Worm (Caenorhabditis elegans) whole organism, young adult: Measurements from ENCODE around the gene sri-1.

Source experiments
- B0261.1 ChIP-seq: sonication (generic microtip); optimal IDR thresholded peaks from 2 replicates; lab custom pipeline; 2016; ENCODE audit warnings: mild to moderate bottlenecking, missing genetic modification characterization, moderate library complexity, missing compliant biosample characterization
- F33H1.4 ChIP-seq: fragments of 200-800 bp; sonication (Bioruptor generic); IDR thresholded peaks from 2 replicates; pipeline ENCODE4 v1.3.6; 2022; ENCODE audit warnings: missing genetic modification reagents, missing genetic modification characterization, missing compliant biosample characterization
- F52B5.7 ChIP-seq: sonication (generic microtip); optimal IDR thresholded peaks from 2 replicates; lab custom pipeline; 2016; ENCODE audit warnings: mild to moderate bottlenecking, missing genetic modification characterization, missing compliant biosample characterization
- K12H6.12 ChIP-seq: fragments of 200-800 bp; sonication (Bioruptor generic); optimal IDR thresholded peaks from 2 replicates; lab custom pipeline; 2018; ENCODE audit warnings: mild to moderate bottlenecking, missing genetic modification characterization, missing compliant biosample characterization
- Y53G8AR.9 ChIP-seq: fragments of 200-800 bp; sonication (Bioruptor generic); conservative IDR thresholded peaks from 2 replicates; pipeline ENCODE4 v1.3.6; 2022; ENCODE audit warnings: missing genetic modification reagents, missing genetic modification characterization, missing compliant biosample characterization
- Y67H2A.10 ChIP-seq: fragments of 200-800 bp; sonication (Bioruptor generic); conservative IDR thresholded peaks from 2 replicates; pipeline ENCODE4 v1.3.6; 2022; ENCODE audit warnings: missing genetic modification reagents, missing genetic modification characterization, missing compliant biosample characterization
- Y79H2A.3 ChIP-seq: fragments of 200-800 bp; sonication (Bioruptor generic); conservative IDR thresholded peaks from 2 replicates; pipeline ENCODE4 v1.3.6; 2022; ENCODE audit warnings: missing genetic modification reagents, missing genetic modification characterization, missing compliant biosample characterization
- ZK185.1 ChIP-seq: sonication (generic microtip); optimal IDR thresholded peaks from 2 replicates; lab custom pipeline; 2016; ENCODE audit warnings: mild to moderate bottlenecking, missing genetic modification characterization, missing compliant biosample characterization; ENCODE audit not compliant: poor library complexity, severe bottlenecking
- akir-1 ChIP-seq: fragments of 200-800 bp; sonication (Bioruptor generic); optimal IDR thresholded peaks from 2 replicates; lab custom pipeline; 2018; ENCODE audit warnings: mild to moderate bottlenecking, missing genetic modification characterization, moderate library complexity, missing compliant biosample characterization
- attf-3 ChIP-seq: fragments of 200-800 bp; sonication (Bioruptor generic); conservative IDR thresholded peaks from 2 replicates; pipeline ENCODE4 v1.3.6; 2022; ENCODE audit warnings: missing genetic modification reagents, missing genetic modification characterization, missing compliant biosample characterization
- attf-6 ChIP-seq: fragments of 200-800 bp; sonication (Bioruptor generic); IDR thresholded peaks from 2 replicates; pipeline ENCODE4 v1.3.6; 2022; ENCODE audit warnings: missing genetic modification reagents, missing genetic modification characterization, missing compliant biosample characterization
- bed-2 ChIP-seq: fragments of 200-800 bp; sonication (Bioruptor generic); IDR thresholded peaks from 2 replicates; pipeline ENCODE4 v1.3.6; 2022; ENCODE audit warnings: missing genetic modification reagents, missing genetic modification characterization, missing compliant biosample characterization
- dpff-1 ChIP-seq: sonication (generic microtip); optimal IDR thresholded peaks from 2 replicates; lab custom pipeline; 2017; ENCODE audit warnings: mild to moderate bottlenecking, missing genetic modification characterization, missing compliant biosample characterization
- efl-1 ChIP-seq: fragments of 150-350 bp; optimal IDR thresholded peaks from 2 replicates; lab custom pipeline; 2014; ENCODE audit warnings: missing biosample characterization, missing genetic modification reagents, missing genetic modification characterization
- gei-17 ChIP-seq: fragments of 200-800 bp; sonication (Bioruptor generic); optimal IDR thresholded peaks from 2 replicates; lab custom pipeline; 2018; ENCODE audit warnings: mild to moderate bottlenecking, missing genetic modification characterization, missing compliant biosample characterization
- him-1 ChIP-seq: sonication (generic microtip); optimal IDR thresholded peaks from 2 replicates; lab custom pipeline; 2016; ENCODE audit warnings: missing genotype, missing genetic modification reagents, missing genetic modification characterization, missing compliant biosample characterization
- hlh-12 ChIP-seq: sonication (generic microtip); optimal IDR thresholded peaks from 2 replicates; lab custom pipeline; 2016; ENCODE audit warnings: missing genetic modification characterization, missing compliant biosample characterization
- lin-35 ChIP-seq, 3 experiments: fragments of 150-350 bp in 2 of 3; sonication (generic microtip) in 1 of 3; optimal IDR thresholded peaks; 2 replicates each; lab custom pipeline; 2014 to 2018; ENCODE audit warnings: missing biosample characterization in 3 of 3, missing genetic modification characterization in 3 of 3, missing genetic modification reagents in 3 of 3
- madf-6 ChIP-seq: fragments of 200-800 bp; sonication (Bioruptor generic); IDR thresholded peaks from 2 replicates; pipeline ENCODE4 v1.3.6; 2022; ENCODE audit warnings: missing genetic modification reagents, missing genetic modification characterization, missing compliant biosample characterization
- nfyb-1 ChIP-seq: fragments of 200-800 bp; sonication (Bioruptor generic); IDR thresholded peaks from 2 replicates; pipeline ENCODE4 v1.3.6; 2022; ENCODE audit warnings: missing genetic modification reagents, missing genetic modification characterization, missing compliant biosample characterization
- nhr-179 ChIP-seq: sonication (generic microtip); optimal IDR thresholded peaks from 2 replicates; lab custom pipeline; 2016; ENCODE audit warnings: mild to moderate bottlenecking, missing genetic modification characterization, missing compliant biosample characterization
- rcor-1 ChIP-seq: fragments of 200-800 bp; sonication (Bioruptor generic); IDR thresholded peaks from 2 replicates; pipeline ENCODE4 v1.3.6; 2022; ENCODE audit warnings: missing genetic modification reagents, missing genetic modification characterization, missing compliant biosample characterization
- rec-8 ChIP-seq, 2 experiments: sonication (generic microtip); optimal IDR thresholded peaks; 2 replicates each; lab custom pipeline; 2016; ENCODE audit warnings: mild to moderate bottlenecking in 2 of 2, missing genetic modification characterization in 2 of 2, missing genetic modification reagents in 2 of 2, missing genotype in 2 of 2, missing biosample characterization in 1 of 2, missing compliant biosample characterization in 1 of 2, moderate library complexity in 1 of 2
- rpc-1 ChIP-seq, 2 experiments: fragments of 150-350 bp in 1 of 2; sonication (generic microtip) in 1 of 2; optimal IDR thresholded peaks; 2 replicates each; lab custom pipeline; 2014 to 2018; ENCODE audit warnings: missing biosample characterization in 1 of 2, missing genetic modification characterization in 1 of 2, missing genetic modification reagents in 1 of 2, missing genotype in 1 of 2
- snpc-1.1 ChIP-seq: sonication (generic microtip); optimal IDR thresholded peaks from 2 replicates; lab custom pipeline; 2017; ENCODE audit warnings: missing genetic modification characterization, mild to moderate bottlenecking, missing compliant biosample characterization, antibody characterized with exemption, moderate library complexity, missing genotype, missing genetic modification reagents; ENCODE audit not compliant: insufficient read depth
- snpc-4 ChIP-seq, 5 experiments: fragments of 150-350 bp in 1 of 5; sonication (generic microtip) in 4 of 5; optimal IDR thresholded peaks; 2 replicates each; lab custom pipeline; 2014 to 2018; ENCODE audit warnings: missing genetic modification characterization in 5 of 5, missing biosample characterization in 3 of 5, antibody characterized with exemption in 2 of 5, mild to moderate bottlenecking in 2 of 5, missing compliant biosample characterization in 2 of 5, missing genotype in 2 of 5, moderate library complexity in 2 of 5, missing genetic modification reagents in 1 of 5
- somi-1 ChIP-seq: fragments of 200-800 bp; sonication (Bioruptor generic); optimal IDR thresholded peaks from 2 replicates; lab custom pipeline; 2018; ENCODE audit warnings: mild to moderate bottlenecking, missing genetic modification characterization, missing compliant biosample characterization
- sptf-2 ChIP-seq: fragments of 200-800 bp; sonication (Bioruptor generic); optimal IDR thresholded peaks from 2 replicates; lab custom pipeline; 2018; ENCODE audit warnings: mild to moderate bottlenecking, missing genetic modification characterization, missing compliant biosample characterization
- tlf-1 ChIP-seq: fragments of 200-800 bp; sonication (Bioruptor generic); optimal IDR thresholded peaks from 2 replicates; lab custom pipeline; 2018; ENCODE audit warnings: mild to moderate bottlenecking, missing genetic modification characterization, missing compliant biosample characterization
- unc-130 ChIP-seq: sonication (generic microtip); optimal IDR thresholded peaks from 2 replicates; lab custom pipeline; 2016; ENCODE audit warnings: missing genetic modification reagents, missing genetic modification characterization, missing compliant biosample characterization
- unc-62 ChIP-seq: fragments of 150-350 bp; optimal IDR thresholded peaks from 2 replicates; lab custom pipeline; 2014; ENCODE audit warnings: missing biosample characterization, missing genetic modification reagents, missing genetic modification characterization
- ztf-28 ChIP-seq: fragments of 200-800 bp; sonication (Bioruptor generic); IDR thresholded peaks from 2 replicates; pipeline ENCODE4 v1.3.6; 2022; ENCODE audit warnings: missing genetic modification reagents, missing genetic modification characterization, missing compliant biosample characterization
- ztf-3 ChIP-seq: fragments of 200-800 bp; sonication (Bioruptor generic); optimal IDR thresholded peaks from 2 replicates; lab custom pipeline; 2018; ENCODE audit warnings: mild to moderate bottlenecking, missing genetic modification characterization, missing compliant biosample characterization

The sri-1 gene

DNA sequence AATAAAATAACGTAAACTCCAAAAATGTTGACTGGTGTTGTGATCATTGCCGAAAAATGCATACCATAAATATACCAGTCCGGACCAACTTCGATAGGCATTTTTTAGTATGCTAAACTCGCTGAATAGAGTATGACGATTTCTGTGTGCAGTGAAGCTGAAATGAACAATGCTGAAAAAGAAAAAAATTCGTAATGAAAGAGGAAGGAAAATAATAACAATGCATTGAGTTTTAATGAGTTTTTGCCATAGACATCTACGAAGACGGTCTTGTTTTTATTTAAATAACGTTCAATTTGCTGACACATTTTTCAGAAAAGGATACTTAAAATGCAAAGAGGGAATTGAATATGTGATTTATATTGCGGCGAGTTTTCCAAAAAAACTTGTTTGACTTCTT is at the start of gene sri-1:
sri-1 (minus strand) TSS at position 101 of the 400 bp plus-strand sequence.
- TF ChIP-seq akir-1 (GFP tag; lab: Kevin White, UChicago) = no peak
- no peak for TF ChIP-seq snpc-4 (GFP tag; optimal IDR thresholded peaks at IDR 0.05; lab: Kevin White, UChicago)
- no peak for TF ChIP-seq snpc-4 (tag; optimal IDR thresholded peaks at IDR 0.05; lab: Kevin White, UChicago)
- no peak for TF ChIP-seq F52B5.7
- TF ChIP-seq tlf-1 (GFP tag; lab: Kevin White, UChicago) = no peak
- no peak for TF ChIP-seq gei-17 (GFP tag; lab: Kevin White, UChicago)
- no peak for TF ChIP-seq snpc-1.1
- no peak for TF ChIP-seq Y53G8AR.9 (GFP tag; lab: Robert Waterston, UW)
- no peak for TF ChIP-seq B0261.1
- no peak for TF ChIP-seq nhr-179
- no peak for TF ChIP-seq Y67H2A.10 (GFP tag; lab: Robert Waterston, UW)
- TF ChIP-seq madf-6 (GFP tag; lab: Robert Waterston, UW) = no peak
- no peak for TF ChIP-seq attf-6 (GFP tag; lab: Robert Waterston, UW)
- no peak for TF ChIP-seq lin-35 (GFP tag; optimal IDR thresholded peaks at IDR 0.05; lab: Kevin White, UChicago)
- TF ChIP-seq dpff-1 = no peak
- no peak for TF ChIP-seq nfyb-1 (GFP tag; lab: Robert Waterston, UW)
- no peak for TF ChIP-seq Y79H2A.3 (GFP tag; lab: Robert Waterston, UW)
- TF ChIP-seq efl-1 (GFP tag; lab: Kevin White, UChicago) = no peak
- TF ChIP-seq attf-3 (GFP tag; lab: Robert Waterston, UW) = no peak
- TF ChIP-seq rec-8 (tag; optimal IDR thresholded peaks at IDR 0.05; lab: Kevin White, UChicago) = no peak
- TF ChIP-seq rpc-1 (optimal IDR thresholded peaks at IDR 0.05; lab: Kevin White, UChicago) = no peak
- no peak for TF ChIP-seq rpc-1 (tag; optimal IDR thresholded peaks at IDR 0.05; lab: Kevin White, UChicago)
- TF ChIP-seq, all 124 proteins: peak for 0

DNA sequence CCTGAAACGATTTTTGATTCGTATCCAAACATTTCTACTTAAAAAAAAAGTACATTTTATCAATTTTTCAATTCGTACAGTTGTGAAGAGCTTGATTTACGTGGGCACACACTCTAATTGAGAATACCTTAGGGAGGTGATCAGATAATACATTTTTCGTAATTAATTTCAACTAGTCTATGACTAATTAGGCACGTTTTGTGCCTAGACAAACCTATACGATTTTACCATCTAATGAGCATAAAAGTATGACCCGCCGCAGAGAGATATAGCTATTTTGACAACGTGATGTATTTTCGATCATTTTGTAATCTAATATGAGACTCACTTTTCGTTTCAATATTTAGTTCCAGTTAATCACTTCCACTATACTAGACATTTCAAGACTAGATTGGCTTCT is 49.5 kb upstream of the sri-1 start:
- TF ChIP-seq ztf-3 (no peak), unc-130 (GFP tag; lab: Kevin White, UChicago) (no peak), hlh-12 (tag; lab: Kevin White, UChicago) (no peak), him-1 (tag; lab: Kevin White, UChicago) (no peak), attf-6 (GFP tag; lab: Robert Waterston, UW) (no peak), akir-1 (GFP tag; lab: Kevin White, UChicago) (no peak), somi-1 (GFP tag; lab: Kevin White, UChicago) (no peak), rcor-1 (GFP tag; lab: Robert Waterston, UW) (no peak)

DNA sequence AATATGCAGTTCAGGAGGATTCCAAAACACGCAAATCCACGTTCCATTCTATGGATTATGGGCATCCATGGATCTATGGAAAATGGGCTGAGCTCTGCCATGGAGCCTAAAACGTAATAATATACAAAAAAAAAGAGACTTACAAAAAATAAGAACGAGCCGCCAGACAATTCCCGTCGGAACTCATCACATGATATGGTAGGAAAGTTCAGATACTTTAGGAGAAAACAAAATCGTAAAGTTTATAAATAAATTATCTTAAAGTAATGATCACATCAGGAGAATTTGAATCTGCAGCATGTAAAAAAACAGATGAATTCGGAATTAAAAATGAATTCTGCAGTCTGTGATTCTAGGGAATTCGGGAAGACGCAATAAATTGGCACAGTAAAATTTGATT is 48.2 kb upstream of the sri-1 start, which contains the start of gene str-232:
str-232 (minus strand) TSS at position 101 of the 400 bp plus-strand sequence.
- TF ChIP-seq ztf-28 (GFP tag; lab: Robert Waterston, UW) (no peak), ZK185.1 (tag; lab: Kevin White, UChicago) (no peak), unc-62 (GFP tag; lab: Kevin White, UChicago) (no peak), madf-6 (GFP tag; lab: Robert Waterston, UW) (no peak), F33H1.4 (GFP tag; lab: Robert Waterston, UW) (no peak), K12H6.12 (tag; lab: Kevin White, UChicago) (no peak), bed-2 (GFP tag; lab: Robert Waterston, UW) (no peak), sptf-2 (GFP tag; lab: Kevin White, UChicago) (no peak)
